Worm (Caenorhabditis elegans) whole organism, L1 larva: ENCODE results near the gene srt-47.
"Not testable (repeated sequence)": the region's sequence is repeated elsewhere in the genome, so short reads cannot be mapped to it uniquely, and the experiment has no call there.

Experiments
- lsy-2 ChIP-seq, 2 experiments: fragments of 150-350 bp; optimal IDR thresholded peaks; 2 replicates each; lab custom pipeline; 2014; ENCODE audit warnings: missing biosample characterization in 2 of 2, missing genetic modification characterization in 2 of 2
- sptf-1 ChIP-seq: fragments of 150-350 bp; optimal IDR thresholded peaks from 2 replicates; lab custom pipeline; 2014; ENCODE audit warnings: missing biosample characterization, missing genetic modification characterization

- TF ChIP-seq lsy-2 (tag; optimal IDR thresholded peaks at IDR 0.05; lab: Kevin White, UChicago); sptf-1 (tag; lab: Kevin White, UChicago): not testable (repeated sequence)
These were observed 6.0 kb upstream of the srt-47 start for ce11 chrIV:15059150-15059549.
